Worm (Caenorhabditis elegans) whole organism, L1 larva: ENCODE results near the gene F58A3.3.

ENCODE experiments used
- lsy-2 ChIP-seq, 2 experiments: fragments of 150-350 bp; optimal IDR thresholded peaks; 2 replicates each; lab custom pipeline; 2014; ENCODE audit warnings: missing biosample characterization in 2 of 2, missing genetic modification characterization in 2 of 2
- nhr-28 ChIP-seq: fragments of 150-350 bp; optimal IDR thresholded peaks from 2 replicates; lab custom pipeline; 2014; ENCODE audit warnings: missing biosample characterization, missing genetic modification characterization
- ztf-11 ChIP-seq, 2 experiments: sonication (generic microtip); optimal IDR thresholded peaks; 2 replicates each; lab custom pipeline; 2016 to 2017; ENCODE audit warnings: missing genetic modification characterization in 2 of 2, missing biosample characterization in 1 of 2, missing compliant biosample characterization in 1 of 2

DNA sequence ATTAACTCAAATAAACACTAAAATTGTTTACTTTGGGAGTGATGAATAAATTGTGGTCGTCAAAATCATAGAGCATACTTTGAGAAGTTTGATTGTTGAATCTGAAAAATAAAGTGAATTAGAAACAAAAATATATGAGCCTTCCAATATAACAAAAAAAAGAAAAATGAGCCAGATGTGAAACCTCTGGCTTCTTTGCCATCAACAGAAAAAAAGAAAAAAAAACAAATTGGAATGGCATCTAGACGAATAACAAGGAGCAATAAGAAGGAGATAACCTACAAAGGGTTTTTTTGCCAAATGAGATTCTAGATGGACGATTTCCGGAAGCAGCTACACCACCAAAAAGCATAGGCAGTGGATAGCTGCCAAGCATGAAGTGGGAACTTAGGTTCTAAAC, 1.9 kb upstream of the F58A3.3 start, which contains the start of gene F58A3.4:
- no peak for TF ChIP-seq nhr-28 (tag; lab: Kevin White, UChicago)
- no peak for TF ChIP-seq lsy-2 (tag; optimal IDR thresholded peaks at IDR 0.05; lab: Kevin White, UChicago)
- no peak for TF ChIP-seq ztf-11 (tag; optimal IDR thresholded peaks at IDR 0.05; lab: Kevin White, UChicago)
